Fruit fly (Drosophila melanogaster) whole organism, wandering third instar larva: ENCODE data around the gene east.

Experiments used
- Abd-B ChIP-seq: fragments of >200 bp; optimal IDR thresholded peaks from 2 replicates; lab custom pipeline; 2017; ENCODE audit warnings: missing biosample characterization, missing genetic modification characterization
- Jra ChIP-seq: sonication (Bioruptor generic); optimal IDR thresholded peaks from 2 replicates; lab custom pipeline; 2016; ENCODE audit warnings: missing biosample characterization, missing genetic modification characterization
- Myc ChIP-seq: fragments of >200 bp; optimal IDR thresholded peaks from 2 replicates; lab custom pipeline; 2017
- Rel ChIP-seq, 2 experiments: fragments of 200-800 bp; sonication (Bioruptor generic) in 1 of 2; optimal IDR thresholded peaks; 2 replicates in 1 of 2; 3 replicates in 1 of 2; lab custom pipeline; 2016 to 2019; ENCODE audit warnings: mild to moderate bottlenecking in 2 of 2, missing biosample characterization in 2 of 2, missing genetic modification characterization in 2 of 2, moderate library complexity in 1 of 2
- br ChIP-seq: fragments of 200-800 bp; sonication (Bioruptor generic); optimal IDR thresholded peaks from 2 replicates; lab custom pipeline; 2016; ENCODE audit warnings: missing biosample characterization, missing genetic modification characterization
- ey ChIP-seq: fragments of 200-800 bp; sonication (Bioruptor generic); optimal IDR thresholded peaks from 2 replicates; lab custom pipeline; 2016; ENCODE audit warnings: missing biosample characterization, missing genetic modification characterization
- fru ChIP-seq: fragments of 200-800 bp; sonication (Bioruptor generic); optimal IDR thresholded peaks from 3 replicates; lab custom pipeline; 2016; ENCODE audit warnings: missing biosample characterization, mild to moderate bottlenecking, missing genetic modification characterization
- h ChIP-seq: fragments of 200-800 bp; sonication (Bioruptor generic); optimal IDR thresholded peaks from 3 replicates; lab custom pipeline; 2016; ENCODE audit warnings: missing biosample characterization, mild to moderate bottlenecking, missing genetic modification characterization
- lola ChIP-seq: fragments of >200 bp; optimal IDR thresholded peaks from 2 replicates; lab custom pipeline; 2017; ENCODE audit warnings: missing biosample characterization, missing genetic modification characterization
- pan ChIP-seq: fragments of >200 bp; optimal IDR thresholded peaks from 2 replicates; lab custom pipeline; 2017
- psq ChIP-seq: fragments of 200-800 bp; sonication (Bioruptor generic); optimal IDR thresholded peaks from 3 replicates; lab custom pipeline; 2017; ENCODE audit warnings: missing biosample characterization, mild to moderate bottlenecking, missing genetic modification characterization, moderate library complexity

DNA sequence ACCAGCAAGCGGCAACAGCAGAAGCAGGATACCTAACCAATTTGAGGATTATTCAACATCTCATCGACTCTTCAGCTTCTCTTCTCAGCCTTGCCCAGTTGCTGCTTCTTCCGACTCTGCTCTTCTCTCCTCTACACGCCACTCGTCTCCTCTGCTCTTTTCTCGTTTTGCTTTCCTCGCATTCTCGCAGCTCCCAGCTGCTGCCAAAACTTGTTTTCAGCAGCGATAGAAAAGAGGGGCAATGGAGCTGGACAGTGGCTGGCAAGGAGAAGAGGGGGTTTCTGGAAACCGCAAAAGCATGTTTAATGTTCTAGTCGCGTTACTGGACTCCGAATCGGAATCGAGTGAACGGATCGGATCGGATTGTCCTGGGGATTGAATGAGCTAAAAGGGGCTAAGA lies 2.7 kb downstream of the east start:
- TF ChIP-seq Myc (no peak), Abd-B (GFP tag; lab: Kevin White, UChicago) (no peak), Rel (GFP tag; optimal IDR thresholded peaks at IDR 0.05; lab: Kevin White, UChicago) (no peak), Rel (tag; optimal IDR thresholded peaks at IDR 0.05; lab: Kevin White, UChicago) (no peak), fru (GFP tag; lab: Kevin White, UChicago) (no peak), ey (GFP tag; lab: Kevin White, UChicago) (no peak), Jra (GFP tag; lab: Kevin White, UChicago) (no peak), psq (GFP tag; lab: Kevin White, UChicago) (peak; percentile 2), lola (no peak), br (GFP tag; lab: Kevin White, UChicago) (no peak), pan (lab: Kevin White, UChicago) (no peak), h (GFP tag; lab: Kevin White, UChicago) (no peak)
